Fruit fly (Drosophila melanogaster): Measurements from ENCODE around the gene CG32563.

DNA sequence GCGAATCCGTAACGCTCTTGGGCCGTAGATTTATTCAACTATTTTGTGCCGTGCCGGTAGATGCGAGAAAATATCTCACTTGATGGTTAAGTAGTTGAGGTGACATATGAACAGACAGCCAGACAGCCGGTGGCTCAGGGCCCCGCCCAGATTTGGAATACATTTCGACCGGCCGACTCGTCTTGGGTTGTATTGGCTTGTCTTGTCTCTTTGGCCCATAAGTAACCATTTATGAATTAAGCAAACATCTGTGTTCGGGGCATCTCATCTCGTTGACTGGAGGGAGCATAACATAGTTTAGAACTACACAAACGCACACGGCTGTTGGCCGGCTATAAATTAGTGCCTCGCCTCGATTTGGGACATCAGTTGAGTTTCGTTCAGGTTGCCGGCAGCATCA, 2.2 kb upstream of the CG32563 start, which contains the start of gene CG32564:
- TF ChIP-seq CG8478 (optimal IDR thresholded peaks at IDR 0.05) (no peak), CTCF (optimal IDR thresholded peaks at IDR 0.05) (no peak)

Measured in S2 (cell line).